Worm (Caenorhabditis elegans): ENCODE results near the gene dhhc-9.

Gene dhhc-9

ce11 chrX:2375300-2376035 lies 26.4 kb downstream of the dhhc-9 start, which contains the start of gene F47G3.3:
Gene F47G3.3, plus strand, starts transcription at chrX:2375985.
- TF ChIP-seq efl-3 (GFP tag; optimal IDR thresholded peaks at IDR 0.05) (no peak), blmp-1 (tag; optimal IDR thresholded peaks at IDR 0.05) (peak; percentile 95)

ce11 chrX:2372134-2372533 lies 29.7 kb downstream of the dhhc-9 start:
- TF ChIP-seq rnt-1 (tag; optimal IDR thresholded peaks at IDR 0.05) (no peak), egl-13 (tag; optimal IDR thresholded peaks at IDR 0.05) (no peak), dpl-1 (GFP tag; optimal IDR thresholded peaks at IDR 0.05) (no peak), elt-3 (tag; optimal IDR thresholded peaks at IDR 0.05) (peak in 2 of 6 experiments; percentile 9 to 47), snpc-4 (tag; optimal IDR thresholded peaks at IDR 0.05) (no peak), egl-27 (tag; optimal IDR thresholded peaks at IDR 0.05) (no peak), C04F5.9 (tag; optimal IDR thresholded peaks at IDR 0.05) (no peak), nhr-90 (tag; optimal IDR thresholded peaks at IDR 0.05; ENCODE audit: poor library complexity) (peak; percentile 10), ceh-8 (GFP tag; optimal IDR thresholded peaks at IDR 0.05) (no peak), lin-39 (tag; optimal IDR thresholded peaks at IDR 0.05) (no peak), nhr-19 (GFP tag; conservative IDR thresholded peaks at IDR 0.05) (no peak), nhr-84 (tag; optimal IDR thresholded peaks at IDR 0.05) (no peak), lin-14 (GFP tag; optimal IDR thresholded peaks at IDR 0.05) (peak; percentile 24), skn-1 (tag; optimal IDR thresholded peaks at IDR 0.05) (no peak), fos-1 (tag; optimal IDR thresholded peaks at IDR 0.05) (no peak), lir-3 (tag; optimal IDR thresholded peaks at IDR 0.05; ENCODE audit: poor library complexity) (no peak), isw-1 (GFP tag; IDR thresholded peaks at IDR 0.05) (no peak), fkh-4 (tag; optimal IDR thresholded peaks at IDR 0.05; ENCODE audit: borderline replicate concordance) (no peak), swsn-7 (tag; optimal IDR thresholded peaks at IDR 0.05) (no peak), lin-35 (GFP tag; optimal IDR thresholded peaks at IDR 0.05) (peak in 1 of 2 experiments; percentile 30), nhr-20 (tag; optimal IDR thresholded peaks at IDR 0.05) (no peak), jun-1 (tag; optimal IDR thresholded peaks at IDR 0.05) (no peak), grh-1 (GFP tag; IDR thresholded peaks at IDR 0.05) (no peak), dsc-1 (tag; optimal IDR thresholded peaks at IDR 0.05) (no peak), snu-23 (GFP tag; optimal IDR thresholded peaks at IDR 0.05) (no peak), elt-2 (tag; optimal IDR thresholded peaks at IDR 0.05) (peak; percentile 54), F16B12.6 (tag; optimal IDR thresholded peaks at IDR 0.05) (no peak), ceh-63 (GFP tag; optimal IDR thresholded peaks at IDR 0.05) (no peak), alr-1 (tag; optimal IDR thresholded peaks at IDR 0.05; ENCODE audit: borderline replicate concordance) (no peak), Y116A8C.19 (tag; optimal IDR thresholded peaks at IDR 0.05; ENCODE audit: borderline replicate concordance) (no peak)

ce11 chrX:2370655-2371054 lies 31.2 kb downstream of the dhhc-9 start:
- no peak for TF ChIP-seq mep-1 (tag; optimal IDR thresholded peaks at IDR 0.05)
- peak; percentile 51 for TF ChIP-seq elt-2 (tag; optimal IDR thresholded peaks at IDR 0.05)

- TF ChIP-seq swsn-7 (tag; optimal IDR thresholded peaks at IDR 0.05) (no peak), elt-2 (tag; optimal IDR thresholded peaks at IDR 0.05) (peak; percentile 11), alr-1 (tag; optimal IDR thresholded peaks at IDR 0.05; ENCODE audit: borderline replicate concordance) (no peak), pqm-1 (tag; optimal IDR thresholded peaks at IDR 0.05) (no peak)
These were observed 32.8 kb downstream of the dhhc-9 start for ce11 chrX:2369073-2369472.
